Fruit fly (Drosophila melanogaster) ovary, adult (tissue): ENCODE measurements around the gene lectin-21Ca.

Experiments used
- CG17801 ChIP-seq: fragments of 200-800 bp; optimal IDR thresholded peaks from 2 replicates; lab custom pipeline; 2019; ENCODE audit warnings: missing biosample characterization, mild to moderate bottlenecking, missing genetic modification characterization, moderate library complexity; ENCODE audit not compliant: partially characterized antibody

lectin-21Ca gene

dm6 chr2L:615023-615422, 9.4 kb upstream of the lectin-21Ca start:
- no peak for TF ChIP-seq CG17801 (GFP tag; lab: Kevin White, UChicago)

DNA sequence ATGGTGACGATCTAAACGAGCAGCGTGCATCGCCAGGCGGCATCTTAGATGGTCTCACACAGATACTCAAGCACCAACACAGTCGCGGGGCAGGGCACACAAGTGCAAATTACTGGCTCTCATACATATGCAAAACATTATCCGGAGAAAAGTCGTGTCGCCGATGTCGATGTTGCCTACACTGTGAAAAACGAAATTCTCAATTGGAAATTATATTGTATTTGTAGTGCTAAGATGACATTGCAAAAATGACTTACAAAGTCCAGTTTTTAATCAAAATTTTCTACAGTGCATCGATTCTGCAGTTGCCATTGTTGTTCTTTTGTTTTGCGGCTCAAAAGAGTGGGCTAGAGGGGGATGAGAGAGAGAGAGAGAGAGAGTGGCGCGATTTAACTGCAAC, 4.7 kb upstream of the lectin-21Ca start:
- TF ChIP-seq CG17801 (GFP tag; lab: Kevin White, UChicago) = no peak

- no peak for TF ChIP-seq CG17801 (GFP tag; lab: Kevin White, UChicago)
Measured at dm6 chr2L:621101-621500, 3.3 kb upstream of the lectin-21Ca start, which contains the start of gene lectin-21Cb. Gene lectin-21Cb, minus strand, starts transcription at chr2L:621201.

dm6 chr2L:623210-623873, 1.1 kb upstream of the lectin-21Ca start:
- TF ChIP-seq CG17801 (GFP tag; lab: Kevin White, UChicago) = no peak

dm6 chr2L:625352-625751, 935 bp downstream of the lectin-21Ca start, which contains the start of gene CG2839:
Gene CG2839, plus strand, starts transcription at chr2L:625652.
- no peak for TF ChIP-seq CG17801 (GFP tag; lab: Kevin White, UChicago)

DNA sequence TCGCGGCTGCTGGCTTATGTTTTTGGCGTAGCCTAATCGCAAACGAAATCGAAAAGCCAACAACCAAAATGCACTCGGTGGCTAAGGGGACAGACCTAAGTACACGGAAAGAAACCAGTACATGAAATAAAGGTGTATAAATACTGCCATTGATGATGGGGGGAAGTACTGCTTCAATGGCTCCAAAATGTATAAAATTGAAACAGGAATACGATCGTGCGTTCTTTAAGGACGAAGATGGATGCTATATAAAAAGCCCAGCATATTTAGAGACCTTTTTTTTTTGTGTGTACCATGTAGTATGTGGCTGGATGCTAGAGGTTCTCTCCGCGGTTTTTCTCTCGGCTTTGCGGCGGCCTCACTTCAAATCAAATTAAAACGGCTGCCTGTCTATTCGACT, 5.8 kb downstream of the lectin-21Ca start:
- no peak for TF ChIP-seq CG17801 (GFP tag; lab: Kevin White, UChicago)

DNA sequence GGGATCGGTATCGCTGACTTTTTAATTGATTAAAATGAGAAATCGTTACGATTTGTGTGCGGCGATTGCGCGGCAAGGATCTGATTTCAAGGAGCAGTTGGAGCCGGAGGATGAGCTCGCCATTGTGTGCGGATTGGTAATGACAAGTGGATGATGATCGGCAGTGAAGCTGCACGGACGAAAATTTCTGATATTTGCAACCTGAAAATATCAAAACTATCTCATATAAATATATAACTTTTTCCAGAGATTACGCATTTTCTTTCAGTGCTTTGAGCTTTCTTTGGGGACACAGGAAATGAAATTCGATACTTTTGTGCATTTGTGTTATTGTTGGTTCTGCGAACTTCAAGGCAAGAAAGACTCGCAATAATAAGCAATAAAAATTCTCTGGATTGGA, 8.8 kb downstream of the lectin-21Ca start:
- no peak for TF ChIP-seq CG17801 (GFP tag; lab: Kevin White, UChicago)

DNA sequence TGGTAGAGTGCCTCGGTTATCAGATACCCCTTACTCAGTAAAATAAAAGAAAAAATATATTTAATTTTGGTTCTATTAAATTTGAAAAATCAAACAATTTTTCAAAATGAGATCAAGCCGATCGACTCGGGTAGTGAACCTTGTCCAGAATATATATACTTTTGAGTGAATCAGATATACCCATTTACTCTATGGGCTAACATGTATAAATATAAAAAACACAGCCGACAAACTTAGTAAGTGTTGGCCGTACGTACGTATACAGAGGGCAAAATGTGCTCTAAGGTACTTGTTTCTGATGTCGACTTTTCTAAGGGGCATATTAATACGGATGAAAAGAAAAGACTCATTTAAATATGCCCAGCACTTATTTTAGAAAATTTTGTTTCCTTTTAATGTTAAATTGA, 9.8 kb downstream of the lectin-21Ca start:
- TF ChIP-seq CG17801 (GFP tag; lab: Kevin White, UChicago) = no peak

DNA sequence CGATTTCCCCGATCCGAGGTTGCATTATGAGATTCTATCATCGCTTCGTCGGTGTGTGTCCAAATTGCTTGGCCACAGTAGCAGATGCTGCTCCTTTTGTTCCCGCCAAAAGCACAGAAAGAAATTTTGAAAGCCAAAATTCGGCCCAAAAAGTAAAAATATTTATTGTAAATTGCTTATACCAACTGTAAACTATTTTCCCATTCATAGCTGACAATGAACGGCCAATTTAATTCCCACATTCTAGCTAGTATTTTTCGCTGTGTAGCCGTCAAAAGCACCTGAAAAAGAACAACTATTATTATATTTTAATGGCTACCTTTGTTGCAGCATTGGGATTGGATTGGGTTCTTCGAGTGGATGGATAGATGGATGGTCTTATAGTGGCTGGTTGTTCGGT, 12.1 kb downstream of the lectin-21Ca start:
- no peak for TF ChIP-seq CG17801 (GFP tag; lab: Kevin White, UChicago)

DNA sequence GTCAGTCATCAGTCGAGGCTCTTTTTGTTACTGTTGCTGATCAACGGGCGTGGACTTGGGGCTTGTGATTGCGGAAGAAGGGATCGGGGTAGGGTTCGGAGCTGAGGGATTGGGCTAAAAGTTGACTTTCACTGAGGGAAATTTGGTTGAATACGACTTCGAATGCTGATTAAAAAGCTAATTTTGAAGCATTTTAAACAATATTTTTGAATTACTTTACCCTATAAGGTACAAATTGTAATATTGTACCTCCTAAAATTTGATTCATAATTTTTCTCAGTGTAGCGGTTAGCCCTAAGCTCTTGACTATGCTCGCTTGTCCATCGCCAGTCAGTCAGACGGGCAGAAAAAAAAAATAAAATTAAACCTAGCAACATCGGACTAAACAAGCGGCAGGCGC, 22.1 kb downstream of the lectin-21Ca start:
- TF ChIP-seq CG17801 (GFP tag; lab: Kevin White, UChicago) = no peak

dm6 chr2L:647592-647991, 23.2 kb downstream of the lectin-21Ca start:
- TF ChIP-seq CG17801 (GFP tag; lab: Kevin White, UChicago) = no peak

DNA sequence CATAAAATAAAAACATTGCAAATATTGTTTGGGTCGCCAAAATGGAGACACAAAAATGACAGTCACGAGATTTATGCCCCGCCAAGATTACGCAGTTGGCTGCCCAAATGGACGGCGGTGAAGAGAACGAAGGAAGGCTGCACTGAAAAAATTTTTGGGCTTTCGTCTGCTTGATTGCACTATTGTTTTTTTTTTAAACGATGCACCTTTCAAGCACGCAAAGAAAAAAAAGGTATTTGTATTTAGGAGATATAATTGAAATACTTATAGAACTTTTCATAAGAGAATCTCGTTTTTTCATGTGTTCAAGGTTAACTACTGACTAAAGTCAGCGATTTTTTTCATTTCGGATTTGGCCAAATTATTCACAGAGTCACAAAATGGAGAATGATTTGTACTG, 26.4 kb downstream of the lectin-21Ca start:
- TF ChIP-seq CG17801 (GFP tag; lab: Kevin White, UChicago) = no peak

- no peak for TF ChIP-seq CG17801 (GFP tag; lab: Kevin White, UChicago)
Measured at dm6 chr2L:653784-654183, 29.4 kb downstream of the lectin-21Ca start.

DNA sequence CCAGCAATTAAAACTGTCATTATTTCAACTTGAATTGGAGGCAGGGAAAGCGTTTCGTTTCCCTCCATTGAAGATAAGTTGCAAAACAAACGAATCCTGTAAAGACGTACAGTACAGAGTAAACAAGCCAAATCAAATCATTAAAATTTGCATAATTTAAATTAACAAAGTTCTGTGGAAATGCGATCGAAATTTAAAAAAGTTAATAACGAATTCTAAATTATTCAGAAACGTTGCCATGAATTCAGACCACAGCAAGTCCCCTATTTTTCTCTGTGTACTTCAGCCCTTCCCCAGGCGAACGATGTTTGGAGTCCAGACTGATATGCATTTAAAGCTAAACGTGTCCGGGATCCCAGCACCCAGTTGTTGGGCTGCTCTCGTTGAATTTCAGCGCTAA, 33.6 kb downstream of the lectin-21Ca start:
- no peak for TF ChIP-seq CG17801 (GFP tag; lab: Kevin White, UChicago)

- no peak for TF ChIP-seq CG17801 (GFP tag; lab: Kevin White, UChicago)
Measured at dm6 chr2L:660979-661378, 36.6 kb downstream of the lectin-21Ca start.

dm6 chr2L:664306-664705, 39.9 kb downstream of the lectin-21Ca start:
- no peak for TF ChIP-seq CG17801 (GFP tag; lab: Kevin White, UChicago)
